Worm (Caenorhabditis elegans) whole organism, L3 larva: ENCODE results near the gene lgc-46.
A peak's percentile ranks its signal among the peaks of the same experiment; 100 is the strongest.

Source experiments
- ZK546.5 ChIP-seq: sonication (generic microtip); optimal IDR thresholded peaks from 2 replicates; lab custom pipeline; 2017; ENCODE audit warnings: missing biosample characterization, missing genetic modification characterization
- ceh-16 ChIP-seq: sonication (generic microtip); optimal IDR thresholded peaks from 2 replicates; lab custom pipeline; 2017; ENCODE audit warnings: missing biosample characterization, missing genetic modification characterization
- ceh-28 ChIP-seq: fragments of 150-350 bp; optimal IDR thresholded peaks from 2 replicates; lab custom pipeline; 2014; ENCODE audit warnings: missing biosample characterization, missing genetic modification reagents, missing genetic modification characterization
- ceh-82 ChIP-seq: fragments of 150-350 bp; optimal IDR thresholded peaks from 2 replicates; lab custom pipeline; 2014; ENCODE audit warnings: missing biosample characterization, missing genetic modification characterization
- ceh-9 ChIP-seq: sonication (generic microtip); optimal IDR thresholded peaks from 2 replicates; lab custom pipeline; 2018; ENCODE audit warnings: missing biosample characterization, missing genetic modification characterization
- daf-12 ChIP-seq: fragments of 150-350 bp; optimal IDR thresholded peaks from 2 replicates; lab custom pipeline; 2014; ENCODE audit warnings: missing biosample characterization, missing genetic modification reagents, missing genetic modification characterization
- egl-5 ChIP-seq: fragments of 150-350 bp; optimal IDR thresholded peaks from 2 replicates; lab custom pipeline; 2017; ENCODE audit warnings: missing biosample characterization, missing genetic modification reagents, missing genetic modification characterization, inconsistent platforms
- elt-1 ChIP-seq: fragments of 150-350 bp; optimal IDR thresholded peaks from 2 replicates; lab custom pipeline; 2014; ENCODE audit warnings: missing biosample characterization, missing genetic modification characterization
- elt-2 ChIP-seq: sonication (generic microtip); optimal IDR thresholded peaks from 2 replicates; lab custom pipeline; 2016; ENCODE audit warnings: missing genetic modification reagents, mild to moderate bottlenecking, missing genetic modification characterization, missing compliant biosample characterization
- elt-3 ChIP-seq, 3 experiments: fragments of 150-350 bp in 1 of 3; sonication (generic microtip) in 2 of 3; optimal IDR thresholded peaks; 2 replicates in 2 of 3; 4 replicates in 1 of 3; lab custom pipeline; 2014 to 2017; ENCODE audit warnings: missing biosample characterization in 3 of 3, missing genetic modification characterization in 3 of 3
- eor-1 ChIP-seq, 2 experiments: fragments of 150-350 bp; optimal IDR thresholded peaks; 2 replicates each; lab custom pipeline; 2014 to 2018; ENCODE audit warnings: missing biosample characterization in 2 of 2, missing genetic modification characterization in 2 of 2
- fkh-10 ChIP-seq: sonication (generic microtip); optimal IDR thresholded peaks from 2 replicates; lab custom pipeline; 2017; ENCODE audit warnings: missing biosample characterization, missing genetic modification reagents, missing genetic modification characterization
- fkh-2 ChIP-seq: fragments of 150-350 bp; optimal IDR thresholded peaks from 2 replicates; lab custom pipeline; 2014; ENCODE audit warnings: missing biosample characterization, missing genetic modification reagents, missing genetic modification characterization
- fos-1 ChIP-seq: fragments of 150-350 bp; optimal IDR thresholded peaks from 2 replicates; lab custom pipeline; 2014; ENCODE audit warnings: missing biosample characterization, missing genetic modification characterization
- jun-1 ChIP-seq: fragments of 150-350 bp; optimal IDR thresholded peaks from 2 replicates; lab custom pipeline; 2014; ENCODE audit warnings: missing biosample characterization, missing genetic modification reagents, missing genetic modification characterization
- lin-15B ChIP-seq: fragments of 150-350 bp; optimal IDR thresholded peaks from 2 replicates; lab custom pipeline; 2014; ENCODE audit warnings: missing biosample characterization, missing genetic modification characterization
- lin-39 ChIP-seq: fragments of 150-350 bp; optimal IDR thresholded peaks from 2 replicates; lab custom pipeline; 2018; ENCODE audit warnings: missing biosample characterization, missing genetic modification reagents, missing genetic modification characterization
- mdl-1 ChIP-seq: fragments of 150-350 bp; optimal IDR thresholded peaks from 2 replicates; lab custom pipeline; 2014; ENCODE audit warnings: missing biosample characterization, missing genetic modification characterization
- mml-1 ChIP-seq: fragments of 150-350 bp; sonication (generic microtip); optimal IDR thresholded peaks from 3 replicates; lab custom pipeline; 2014; ENCODE audit warnings: missing biosample characterization, missing genetic modification characterization
- nfya-1 ChIP-seq: sonication (generic microtip); optimal IDR thresholded peaks from 2 replicates; lab custom pipeline; 2017; ENCODE audit warnings: missing genetic modification characterization, mild to moderate bottlenecking, missing compliant biosample characterization, antibody characterized with exemption, moderate library complexity; ENCODE audit not compliant: insufficient read depth
- nhr-11 ChIP-seq: fragments of 150-350 bp; optimal IDR thresholded peaks from 2 replicates; lab custom pipeline; 2014; ENCODE audit warnings: missing biosample characterization, missing genetic modification characterization
- nhr-23 ChIP-seq: fragments of 150-350 bp; optimal IDR thresholded peaks from 2 replicates; lab custom pipeline; 2014; ENCODE audit warnings: missing biosample characterization, missing genetic modification reagents, missing genetic modification characterization
- nhr-237 ChIP-seq: fragments of 150-350 bp; optimal IDR thresholded peaks from 2 replicates; lab custom pipeline; 2014; ENCODE audit warnings: missing biosample characterization, missing genetic modification characterization
- nhr-25 ChIP-seq: sonication (generic microtip); optimal IDR thresholded peaks from 2 replicates; lab custom pipeline; 2017; ENCODE audit warnings: missing biosample characterization, missing genetic modification characterization
- nhr-43 ChIP-seq: sonication (generic microtip); optimal IDR thresholded peaks from 2 replicates; lab custom pipeline; 2016; ENCODE audit warnings: mild to moderate bottlenecking, missing genetic modification characterization, missing compliant biosample characterization; ENCODE audit not compliant: poor library complexity, severe bottlenecking
- nhr-76 ChIP-seq: fragments of 150-350 bp; sonication (generic microtip); optimal IDR thresholded peaks from 5 replicates; lab custom pipeline; 2014; ENCODE audit warnings: missing biosample characterization, missing genetic modification characterization
- nhr-77 ChIP-seq: fragments of 150-350 bp; optimal IDR thresholded peaks from 2 replicates; lab custom pipeline; 2014; ENCODE audit warnings: missing biosample characterization, missing genetic modification characterization
- pha-4 ChIP-seq: fragments of 150-350 bp; optimal IDR thresholded peaks from 2 replicates; lab custom pipeline; 2014; ENCODE audit warnings: missing biosample characterization, missing genetic modification reagents, missing genetic modification characterization
- sea-2 ChIP-seq: fragments of 150-350 bp; sonication (generic microtip); optimal IDR thresholded peaks from 4 replicates; lab custom pipeline; 2014; ENCODE audit warnings: missing biosample characterization, missing genetic modification reagents, missing genetic modification characterization
- skn-1 ChIP-seq: fragments of 150-350 bp; optimal IDR thresholded peaks from 2 replicates; lab custom pipeline; 2014; ENCODE audit warnings: missing biosample characterization, missing genetic modification characterization
- snpc-4 ChIP-seq: fragments of 150-350 bp; optimal IDR thresholded peaks from 2 replicates; lab custom pipeline; 2014; ENCODE audit warnings: missing biosample characterization, missing genetic modification characterization
- tbx-2 ChIP-seq: sonication (generic microtip); optimal IDR thresholded peaks from 2 replicates; lab custom pipeline; 2016; ENCODE audit warnings: mild to moderate bottlenecking, missing genetic modification characterization, missing compliant biosample characterization
- unc-62 ChIP-seq: fragments of 150-350 bp; sonication (generic microtip); optimal IDR thresholded peaks from 4 replicates; lab custom pipeline; 2014; ENCODE audit warnings: missing biosample characterization, missing genetic modification reagents, missing genetic modification characterization
- zag-1 ChIP-seq: fragments of 150-350 bp; optimal IDR thresholded peaks from 2 replicates; lab custom pipeline; 2014; ENCODE audit warnings: missing biosample characterization, missing genetic modification characterization
- ztf-4 ChIP-seq: fragments of 150-350 bp; optimal IDR thresholded peaks from 2 replicates; lab custom pipeline; 2014; ENCODE audit warnings: missing biosample characterization, missing genetic modification characterization

lgc-46 gene

DNA sequence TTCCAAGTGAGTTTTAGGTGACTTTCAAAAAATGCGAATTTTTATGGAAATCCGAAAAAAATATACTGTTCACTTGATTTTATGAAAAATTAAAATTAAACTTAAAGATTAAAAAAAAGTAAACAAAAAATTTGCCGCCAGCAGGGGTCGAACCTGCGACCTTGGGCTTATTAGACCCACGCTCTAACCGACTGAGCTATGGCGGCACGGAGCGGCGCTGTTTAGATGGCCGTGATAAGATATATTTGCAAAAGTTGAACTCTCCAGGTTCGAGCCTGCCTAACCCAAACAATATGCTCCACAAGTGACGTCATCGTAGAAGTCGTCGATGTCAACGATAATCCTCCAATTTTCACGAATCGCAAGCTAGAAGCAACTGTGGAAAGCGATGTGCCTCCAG lies 28.8 kb upstream of the lgc-46 start:
- TF ChIP-seq tbx-2 = no peak
- TF ChIP-seq fkh-10 = no peak
- no peak for TF ChIP-seq nhr-76 (tag; lab: Kevin White, UChicago)
- TF ChIP-seq nfya-1 (tag; lab: Kevin White, UChicago) = no peak
- no peak for TF ChIP-seq mdl-1
- no peak for TF ChIP-seq ZK546.5 (tag; lab: Kevin White, UChicago)
- no peak for TF ChIP-seq ztf-4 (tag; lab: Kevin White, UChicago)
- TF ChIP-seq ceh-9 (tag; lab: Kevin White, UChicago) = no peak
- no peak for TF ChIP-seq eor-1 (tag; optimal IDR thresholded peaks at IDR 0.05; lab: Kevin White, UChicago)
- TF ChIP-seq ceh-28 = no peak
- no peak for TF ChIP-seq elt-3 (tag; optimal IDR thresholded peaks at IDR 0.05; lab: Kevin White, UChicago)
- no peak for TF ChIP-seq nhr-11 (tag; lab: Kevin White, UChicago)
- TF ChIP-seq unc-62 (GFP tag; lab: Kevin White, UChicago) = no peak
- no peak for TF ChIP-seq nhr-77 (tag; lab: Kevin White, UChicago)
- no peak for TF ChIP-seq lin-15B
- TF ChIP-seq elt-1 (tag; lab: Kevin White, UChicago) = no peak
- no peak for TF ChIP-seq fkh-2 (tag; lab: Kevin White, UChicago)
- no peak for TF ChIP-seq ceh-82
- TF ChIP-seq jun-1 (tag; lab: Kevin White, UChicago) = no peak
- no peak for TF ChIP-seq skn-1 (tag; lab: Kevin White, UChicago)

- TF ChIP-seq elt-2 (tag; lab: Kevin White, UChicago) = peak; percentile 7
- no peak for TF ChIP-seq sea-2 (GFP tag; lab: Kevin White, UChicago)
- TF ChIP-seq, all 47 proteins: peak for 1
Measured at ce11 chrIII:1163203-1163602, 27.4 kb upstream of the lgc-46 start.

- TF ChIP-seq nhr-77 (tag; lab: Kevin White, UChicago) (no peak), lin-15B (no peak), nhr-25 (tag; lab: Kevin White, UChicago) (no peak), jun-1 (tag; lab: Kevin White, UChicago) (no peak), lin-39 (peak; percentile 29), ceh-16 (tag; lab: Kevin White, UChicago) (no peak), eor-1 (tag; optimal IDR thresholded peaks at IDR 0.05; lab: Kevin White, UChicago) (no peak), fos-1 (no peak), nhr-43 (no peak)
Measured at ce11 chrIII:1161946-1162345, 26.1 kb upstream of the lgc-46 start.

DNA sequence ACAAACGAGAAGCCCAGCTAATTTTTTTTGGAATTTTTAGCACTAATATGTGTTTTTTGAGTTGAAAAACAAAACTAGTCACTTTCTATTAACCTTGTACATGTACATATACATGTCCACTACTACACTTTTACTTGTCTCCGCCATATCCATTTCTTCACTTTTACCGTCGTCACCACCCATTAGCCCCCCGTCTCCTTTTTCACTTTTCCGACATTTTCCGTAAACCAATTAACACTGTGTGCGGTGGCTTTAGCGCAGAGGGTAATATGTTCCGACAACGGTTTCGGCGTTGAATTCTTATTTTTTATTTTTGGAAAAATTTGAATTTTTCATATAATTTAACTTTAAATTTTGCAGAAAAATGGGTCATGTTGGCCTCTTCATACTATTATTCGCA lies 15.9 kb upstream of the lgc-46 start, which contains the start of gene cdh-12:
Gene cdh-12 (plus strand): TSS at position 365 of the 400 bp plus-strand sequence.
- TF ChIP-seq egl-5 (tag; lab: Kevin White, UChicago) (no peak), nhr-43 (no peak), mml-1 (tag; lab: Kevin White, UChicago) (no peak)

ce11 chrIII:1149472-1149871 lies 13.6 kb upstream of the lgc-46 start:
- TF ChIP-seq nhr-23 = peak; percentile 62
- no peak for TF ChIP-seq lin-39

- TF ChIP-seq pha-4 (no peak), daf-12 (tag; lab: Kevin White, UChicago) (no peak), elt-1 (tag; lab: Kevin White, UChicago) (no peak), egl-5 (tag; lab: Kevin White, UChicago) (no peak), fkh-10 (no peak)
Measured at ce11 chrIII:1147863-1148262, 12.0 kb upstream of the lgc-46 start.

ce11 chrIII:1144816-1145215 lies 9.0 kb upstream of the lgc-46 start:
- TF ChIP-seq nhr-77 (tag; lab: Kevin White, UChicago) (no peak), snpc-4 (tag; lab: Kevin White, UChicago) (no peak), nhr-43 (no peak), elt-2 (tag; lab: Kevin White, UChicago) (no peak), elt-3 (tag; optimal IDR thresholded peaks at IDR 0.05; lab: Kevin White, UChicago) (no peak), nhr-237 (tag; lab: Kevin White, UChicago) (no peak), zag-1 (tag; lab: Kevin White, UChicago) (no peak), fkh-2 (tag; lab: Kevin White, UChicago) (no peak), ceh-9 (tag; lab: Kevin White, UChicago) (no peak), daf-12 (tag; lab: Kevin White, UChicago) (no peak)
- TF ChIP-seq, all 47 proteins: peak for 0
